Worm (Caenorhabditis elegans) whole organism, late embryonic: Measurements from ENCODE around the gene ins-8.

Experiments used
- K09A11.1 ChIP-seq: sonication (generic microtip); optimal IDR thresholded peaks from 2 replicates; lab custom pipeline; 2017; ENCODE audit warnings: antibody characterized with exemption, mild to moderate bottlenecking, missing genetic modification characterization, missing compliant biosample characterization; ENCODE audit not compliant: insufficient read depth
- ama-1 ChIP-seq: fragments of 150-350 bp; optimal IDR thresholded peaks from 2 replicates; lab custom pipeline; 2014
- ceh-18 ChIP-seq: sonication (generic microtip); optimal IDR thresholded peaks from 2 replicates; lab custom pipeline; 2016; ENCODE audit warnings: missing genetic modification characterization, missing compliant biosample characterization
- ceh-2 ChIP-seq: sonication (generic microtip); optimal IDR thresholded peaks from 2 replicates; lab custom pipeline; 2016; ENCODE audit warnings: missing genotype, missing genetic modification characterization, missing compliant biosample characterization
- ets-4 ChIP-seq: sonication (generic microtip); optimal IDR thresholded peaks from 2 replicates; lab custom pipeline; 2016; ENCODE audit warnings: missing genetic modification characterization, missing compliant biosample characterization
- hlh-30 ChIP-seq: sonication (generic microtip); optimal IDR thresholded peaks from 2 replicates; lab custom pipeline; 2017; ENCODE audit warnings: antibody characterized with exemption, missing genetic modification characterization, missing compliant biosample characterization; ENCODE audit not compliant: insufficient read depth
- nhr-11 ChIP-seq: fragments of 150-350 bp; optimal IDR thresholded peaks from 2 replicates; lab custom pipeline; 2014; ENCODE audit warnings: missing biosample characterization, missing genetic modification characterization
- pha-4 ChIP-seq: fragments of 150-350 bp; optimal IDR thresholded peaks from 2 replicates; lab custom pipeline; 2018; ENCODE audit warnings: missing biosample characterization, missing genetic modification reagents, missing genetic modification characterization
- sox-2 ChIP-seq: fragments of 200-800 bp; sonication (Bioruptor generic); IDR thresholded peaks from 2 replicates; pipeline ENCODE4 v1.3.6; 2022; ENCODE audit warnings: missing genetic modification reagents, missing genetic modification characterization, missing compliant biosample characterization
- sox-4 ChIP-seq: sonication (generic microtip); optimal IDR thresholded peaks from 2 replicates; lab custom pipeline; 2017; ENCODE audit warnings: mild to moderate bottlenecking, missing genetic modification characterization, inconsistent platforms, missing compliant biosample characterization
- syd-9 ChIP-seq: sonication (generic microtip); optimal IDR thresholded peaks from 2 replicates; lab custom pipeline; 2016; ENCODE audit warnings: mild to moderate bottlenecking, missing genetic modification characterization, moderate library complexity, missing compliant biosample characterization
- unc-55 ChIP-seq: sonication (generic microtip); optimal IDR thresholded peaks from 2 replicates; lab custom pipeline; 2017; ENCODE audit warnings: missing biosample characterization, missing genetic modification reagents, missing genetic modification characterization
- unc-86 ChIP-seq: sonication (generic microtip); optimal IDR thresholded peaks from 2 replicates; lab custom pipeline; 2016; ENCODE audit warnings: missing genetic modification characterization, missing compliant biosample characterization
- ztf-16 ChIP-seq: sonication (generic microtip); optimal IDR thresholded peaks from 2 replicates; lab custom pipeline; 2017; ENCODE audit warnings: missing genetic modification characterization, missing compliant biosample characterization

ce11 chrIV:9683433-9683832 is 2.7 kb upstream of the ins-8 start, which contains the start of the genes htas-1 and ZK1251.3:
- no peak for TF ChIP-seq ztf-16 (tag; lab: Kevin White, UChicago)
- no peak for TF ChIP-seq unc-86 (tag; lab: Kevin White, UChicago)
- no peak for TF ChIP-seq ama-1
- no peak for TF ChIP-seq syd-9 (tag; lab: Kevin White, UChicago)
- TF ChIP-seq hlh-30 (tag; lab: Kevin White, UChicago) = no peak
- no peak for TF ChIP-seq sox-2 (GFP tag; lab: Robert Waterston, UW)
- TF ChIP-seq ets-4 (tag; lab: Kevin White, UChicago) = no peak
- no peak for TF ChIP-seq K09A11.1 (tag; lab: Kevin White, UChicago)
- TF ChIP-seq unc-55 (GFP tag; lab: Kevin White, UChicago) = no peak
- no peak for TF ChIP-seq ceh-2 (tag; lab: Kevin White, UChicago)
- no peak for TF ChIP-seq pha-4
- no peak for TF ChIP-seq ceh-18 (tag; lab: Kevin White, UChicago)
- TF ChIP-seq sox-4 (tag; lab: Kevin White, UChicago) = no peak
- no peak for TF ChIP-seq nhr-11
